Fruit fly (Drosophila melanogaster) whole organism, embryonic: Measurements from ENCODE around the gene CG14694.

Experiments used
- CG10979 ChIP-seq: fragments of 200-800 bp; sonication (Bioruptor generic); optimal IDR thresholded peaks from 2 replicates; lab custom pipeline; 2018; ENCODE audit warnings: missing biosample characterization, mild to moderate bottlenecking, missing genetic modification characterization, moderate library complexity
- CG12769 ChIP-seq: fragments of 200-800 bp; sonication (Bioruptor generic); optimal IDR thresholded peaks from 2 replicates; lab custom pipeline; 2019; ENCODE audit warnings: missing biosample characterization, mild to moderate bottlenecking, missing genetic modification characterization, moderate library complexity
- CG14050 ChIP-seq: fragments of 200-800 bp; sonication (Bioruptor generic); IDR thresholded peaks from 3 replicates; pipeline ENCODE4 v1.3.6; 2022; ENCODE audit warnings: missing biosample characterization, missing genetic modification characterization
- CG1647 ChIP-seq: fragments of 200-800 bp; sonication (Bioruptor generic); optimal IDR thresholded peaks from 3 replicates; lab custom pipeline; 2016; ENCODE audit warnings: missing biosample characterization, missing genetic modification characterization
- CG17328 ChIP-seq: fragments of 200-800 bp; sonication (Bioruptor generic); IDR thresholded peaks from 2 replicates; pipeline ENCODE4 v1.3.6; 2022; ENCODE audit warnings: missing biosample characterization, missing genetic modification characterization
- CG17612 ChIP-seq: fragments of 200-800 bp; sonication (Bioruptor generic); IDR thresholded peaks from 2 replicates; pipeline ENCODE4 v1.3.6; 2022; ENCODE audit warnings: missing biosample characterization, missing genetic modification characterization
- CG18011 ChIP-seq: fragments of 200-800 bp; sonication (Bioruptor generic); optimal IDR thresholded peaks from 2 replicates; lab custom pipeline; 2017; ENCODE audit warnings: missing biosample characterization, missing genetic modification characterization, mild to moderate bottlenecking, moderate library complexity, missing genotype
- CG2129 ChIP-seq: fragments of 200-800 bp; sonication (Bioruptor generic); IDR thresholded peaks from 2 replicates; pipeline ENCODE4 v1.3.6; 2022; ENCODE audit warnings: missing biosample characterization, missing genetic modification characterization; ENCODE audit not compliant: partially characterized antibody
- CG2678 ChIP-seq: fragments of 200-800 bp; sonication (Bioruptor generic); optimal IDR thresholded peaks from 3 replicates; lab custom pipeline; 2019; ENCODE audit warnings: missing biosample characterization, mild to moderate bottlenecking, missing genetic modification characterization, moderate library complexity
- CG31441 ChIP-seq: fragments of 200-800 bp; sonication (Bioruptor generic); IDR thresholded peaks from 2 replicates; pipeline ENCODE4 v1.3.6; 2022; ENCODE audit warnings: missing biosample characterization, missing genetic modification characterization
- CG33213 ChIP-seq: fragments of 200-800 bp; sonication (Bioruptor generic); optimal IDR thresholded peaks from 3 replicates; lab custom pipeline; 2016; ENCODE audit warnings: missing biosample characterization, missing genetic modification characterization
- CG3407 ChIP-seq: fragments of 200-800 bp; sonication (Bioruptor generic); optimal IDR thresholded peaks from 2 replicates; lab custom pipeline; 2018; ENCODE audit warnings: missing biosample characterization, mild to moderate bottlenecking, missing genetic modification characterization
- CG34224 ChIP-seq: fragments of 200-800 bp; sonication (Bioruptor generic); IDR thresholded peaks from 3 replicates; pipeline ENCODE4 v1.3.6; 2022; ENCODE audit warnings: missing biosample characterization, missing genetic modification characterization; ENCODE audit not compliant: partially characterized antibody
- CG34376 ChIP-seq: fragments of 200-800 bp; sonication (Bioruptor generic); optimal IDR thresholded peaks from 2 replicates; lab custom pipeline; 2018; ENCODE audit warnings: missing biosample characterization, mild to moderate bottlenecking, missing genetic modification characterization
- CG7556 ChIP-seq: fragments of 200-800 bp; sonication (Bioruptor generic); optimal IDR thresholded peaks from 2 replicates; lab custom pipeline; 2017; ENCODE audit warnings: missing biosample characterization, mild to moderate bottlenecking, missing genetic modification characterization
- CG8281 ChIP-seq: fragments of 200-800 bp; sonication (Bioruptor generic); optimal IDR thresholded peaks from 2 replicates; lab custom pipeline; 2018; ENCODE audit warnings: missing biosample characterization, mild to moderate bottlenecking, missing genetic modification characterization, moderate library complexity
- CG9797 ChIP-seq: fragments of 200-800 bp; sonication (Bioruptor generic); optimal IDR thresholded peaks from 3 replicates; lab custom pipeline; 2018; ENCODE audit warnings: missing biosample characterization, mild to moderate bottlenecking, missing genetic modification characterization
- Doc3 ChIP-seq: fragments of 200-800 bp; sonication (Bioruptor generic); IDR thresholded peaks from 3 replicates; pipeline ENCODE4 v1.3.6; 2022; ENCODE audit warnings: missing biosample characterization, missing genetic modification characterization; ENCODE audit not compliant: partially characterized antibody
- Dp ChIP-seq: fragments of 200-800 bp; sonication (Bioruptor generic); optimal IDR thresholded peaks from 2 replicates; lab custom pipeline; 2018; ENCODE audit warnings: missing biosample characterization, mild to moderate bottlenecking, missing genetic modification characterization, moderate library complexity
- Ets65A ChIP-seq: fragments of 200-800 bp; sonication (Bioruptor generic); peaks from one replicate; lab custom pipeline; 2016; ENCODE audit warnings: missing biosample characterization, missing genetic modification characterization
- Fer3 ChIP-seq: fragments of 200-800 bp; sonication (Bioruptor generic); optimal IDR thresholded peaks from 2 replicates; lab custom pipeline; 2018; ENCODE audit warnings: missing biosample characterization, mild to moderate bottlenecking, missing genetic modification characterization, moderate library complexity
- Gug ChIP-seq: fragments of 200-800 bp; sonication (Bioruptor generic); IDR thresholded peaks from 4 replicates; pipeline ENCODE4 v1.3.6; 2022; ENCODE audit warnings: missing biosample characterization, missing genetic modification characterization
- Hey ChIP-seq: fragments of 200-800 bp; sonication (Bioruptor generic); optimal IDR thresholded peaks from 3 replicates; lab custom pipeline; 2018; ENCODE audit warnings: missing biosample characterization, mild to moderate bottlenecking, missing genetic modification characterization
- Hmr ChIP-seq: fragments of 200-800 bp; sonication (Bioruptor generic); optimal IDR thresholded peaks from 3 replicates; lab custom pipeline; 2017; ENCODE audit warnings: mild to moderate bottlenecking, missing biosample characterization, missing genetic modification reagents, missing genetic modification characterization
- Hsf ChIP-seq: fragments of 200-800 bp; sonication (Bioruptor generic); optimal IDR thresholded peaks from 3 replicates; lab custom pipeline; 2016; ENCODE audit warnings: missing biosample characterization, missing genetic modification characterization
- Myb ChIP-seq: fragments of 200-800 bp; sonication (Bioruptor generic); optimal IDR thresholded peaks from 2 replicates; lab custom pipeline; 2016; ENCODE audit warnings: missing biosample characterization, missing genetic modification characterization
- Nf-YC ChIP-seq: fragments of 200-800 bp; optimal IDR thresholded peaks from 3 replicates; lab custom pipeline; 2019; ENCODE audit warnings: missing biosample characterization, mild to moderate bottlenecking, missing genetic modification characterization, moderate library complexity
- Oli ChIP-seq: fragments of 200-800 bp; sonication (Bioruptor generic); optimal IDR thresholded peaks from 2 replicates; lab custom pipeline; 2018; ENCODE audit warnings: missing biosample characterization, mild to moderate bottlenecking, missing genetic modification characterization, moderate library complexity
- Rfx ChIP-seq: fragments of 200-800 bp; sonication (Bioruptor generic); IDR thresholded peaks from 2 replicates; pipeline ENCODE4 v1.3.6; 2022; ENCODE audit warnings: missing biosample characterization, missing genetic modification characterization
- Scr ChIP-seq: fragments of 200-800 bp; sonication (Bioruptor generic); IDR thresholded peaks from 2 replicates; pipeline ENCODE4 v1.3.6; 2022; ENCODE audit warnings: missing biosample characterization, missing genetic modification characterization; ENCODE audit not compliant: partially characterized antibody
- bigmax ChIP-seq: fragments of 200-800 bp; sonication (Bioruptor generic); optimal IDR thresholded peaks from 2 replicates; lab custom pipeline; 2018; ENCODE audit warnings: missing biosample characterization, mild to moderate bottlenecking, missing genetic modification characterization
- bowl ChIP-seq: fragments of 200-800 bp; sonication (Bioruptor generic); IDR thresholded peaks from 2 replicates; pipeline ENCODE4 v1.3.6; 2022; ENCODE audit warnings: missing biosample characterization, missing genetic modification characterization
- br ChIP-seq: fragments of >200 bp; optimal IDR thresholded peaks from 2 replicates; lab custom pipeline; 2017
- bsh ChIP-seq, 2 experiments: fragments of 200-800 bp; sonication (Bioruptor generic); optimal IDR thresholded peaks; 2 replicates each; lab custom pipeline; 2017 to 2018; ENCODE audit warnings: mild to moderate bottlenecking in 2 of 2, missing biosample characterization in 2 of 2, missing genetic modification characterization in 2 of 2, moderate library complexity in 1 of 2
- btn ChIP-seq: fragments of 200-800 bp; sonication (Bioruptor generic); optimal IDR thresholded peaks from 2 replicates; lab custom pipeline; 2016; ENCODE audit warnings: missing biosample characterization, missing genetic modification characterization
- crc ChIP-seq: fragments of 200-800 bp; sonication (Bioruptor generic); optimal IDR thresholded peaks from 2 replicates; lab custom pipeline; 2016; ENCODE audit warnings: missing biosample characterization, missing genetic modification characterization
- emc ChIP-seq: fragments of 200-800 bp; sonication (Bioruptor generic); optimal IDR thresholded peaks from 2 replicates; lab custom pipeline; 2016; ENCODE audit warnings: missing biosample characterization, missing genetic modification characterization
- eyg ChIP-seq: fragments of 200-800 bp; sonication (Bioruptor generic); optimal IDR thresholded peaks from 3 replicates; lab custom pipeline; 2016; ENCODE audit warnings: missing biosample characterization, missing genetic modification characterization
- gem ChIP-seq: fragments of 200-800 bp; sonication (Bioruptor generic); optimal IDR thresholded peaks from 2 replicates; lab custom pipeline; 2019; ENCODE audit warnings: missing biosample characterization, mild to moderate bottlenecking, missing genetic modification characterization, moderate library complexity
- gsb ChIP-seq: fragments of 200-800 bp; sonication (Bioruptor generic); IDR thresholded peaks from 2 replicates; pipeline ENCODE4 v1.3.6; 2022; ENCODE audit warnings: missing biosample characterization, missing genetic modification characterization
- h ChIP-seq: fragments of >200 bp; optimal IDR thresholded peaks from 2 replicates; lab custom pipeline; 2017
- ham ChIP-seq: fragments of 200-800 bp; sonication (Bioruptor generic); IDR thresholded peaks from 2 replicates; pipeline ENCODE4 v1.3.6; 2022; ENCODE audit warnings: missing biosample characterization, missing genetic modification characterization
- pho ChIP-seq: fragments of 200-800 bp; sonication (Bioruptor generic); optimal IDR thresholded peaks from 2 replicates; lab custom pipeline; 2016; ENCODE audit warnings: missing biosample characterization, missing genetic modification characterization
- prd ChIP-seq, 3 experiments: fragments of >200 bp in 2 of 3; fragments of 200-800 bp in 1 of 3; sonication (Bioruptor generic) in 1 of 3; optimal IDR thresholded peaks in 2 of 3; IDR thresholded peaks in 1 of 3; 2 replicates in 2 of 3; 3 replicates in 1 of 3; pipeline versions ENCODE4 v1.3.6 to Lab custom; 2017 to 2022; ENCODE audit warnings: missing biosample characterization in 1 of 3, missing genetic modification characterization in 1 of 3
- sens ChIP-seq: fragments of 200-800 bp; sonication (Bioruptor generic); peaks from one replicate; lab custom pipeline; 2016; ENCODE audit warnings: missing biosample characterization, missing genetic modification characterization
- sim ChIP-seq: fragments of 200-800 bp; sonication (Bioruptor generic); IDR thresholded peaks from 2 replicates; pipeline ENCODE4 v1.3.6; 2022; ENCODE audit warnings: missing biosample characterization, missing genetic modification characterization
- sqz ChIP-seq: fragments of 200-800 bp; sonication (Bioruptor generic); optimal IDR thresholded peaks from 3 replicates; lab custom pipeline; 2018; ENCODE audit warnings: missing biosample characterization, mild to moderate bottlenecking, missing genetic modification characterization
- sr ChIP-seq: fragments of 200-800 bp; sonication (Bioruptor generic); IDR thresholded peaks from 3 replicates; pipeline ENCODE4 v1.3.6; 2022; ENCODE audit warnings: missing biosample characterization, missing genetic modification characterization
- ssp ChIP-seq: fragments of 200-800 bp; sonication (Bioruptor generic); IDR thresholded peaks from 2 replicates; pipeline ENCODE4 v1.3.6; 2022; ENCODE audit warnings: missing biosample characterization, missing genetic modification characterization
- stwl ChIP-seq: fragments of 200-800 bp; sonication (Bioruptor generic); optimal IDR thresholded peaks from 3 replicates; lab custom pipeline; 2018; ENCODE audit warnings: missing biosample characterization, mild to moderate bottlenecking, missing genetic modification characterization, moderate library complexity
- trh ChIP-seq: fragments of 200-800 bp; sonication (Bioruptor generic); optimal IDR thresholded peaks from 2 replicates; lab custom pipeline; 2016; ENCODE audit warnings: missing biosample characterization, missing genetic modification characterization

CG14694 gene

DNA sequence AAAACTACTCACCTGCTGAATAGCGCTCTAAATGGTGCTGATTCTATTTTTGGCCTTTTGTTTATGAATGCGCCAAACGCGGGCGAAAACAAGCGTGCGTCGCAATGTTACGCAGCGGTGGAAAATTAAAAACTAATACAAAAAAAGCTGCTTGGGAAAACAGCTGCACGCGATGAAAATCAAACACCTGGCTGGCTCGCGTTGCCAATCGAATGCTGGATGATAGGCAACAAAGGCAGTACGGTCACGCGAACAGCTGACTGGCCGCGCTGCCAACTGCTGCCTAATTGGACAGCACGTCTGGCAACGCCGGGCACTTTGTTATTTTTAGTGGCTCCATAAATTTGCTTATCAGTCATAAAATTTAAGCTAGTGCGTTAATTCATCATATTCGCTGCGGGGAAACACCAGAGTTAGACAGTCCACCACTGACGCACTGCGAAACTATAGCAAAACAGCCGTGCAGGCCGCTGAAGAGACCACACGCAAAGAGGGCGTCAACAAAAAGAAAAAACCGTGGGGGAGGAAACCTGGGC lies 8.9 kb upstream of the CG14694 start, which contains the start of the genes SelR and Tsp86D (continued):
- TF ChIP-seq Dp (GFP tag; lab: Kevin White, UChicago) (peak; percentile 36), gsb (GFP tag; lab: Robert Waterston, UW) (no peak), CG8281 (tag; lab: Kevin White, UChicago) (no peak), Nf-YC (peak; percentile 66), Doc3 (GFP tag; lab: Robert Waterston, UW) (peak; percentile 40; the same call in 2 of the 3 replicates), bowl (GFP tag; lab: Robert Waterston, UW) (no peak), Oli (tag; lab: Kevin White, UChicago) (no peak), CG1647 (GFP tag; lab: Kevin White, UChicago) (no peak), CG7556 (no peak), CG12769 (tag; lab: Kevin White, UChicago) (peak; percentile 15), br (lab: Kevin White, UChicago) (no peak), Hmr (peak; percentile 67), Hey (tag; lab: Kevin White, UChicago) (no peak), btn (GFP tag; lab: Kevin White, UChicago) (no peak), bsh (GFP tag; optimal IDR thresholded peaks at IDR 0.05; lab: Kevin White, UChicago) (no peak), h (lab: Kevin White, UChicago) (no peak), Rfx (GFP tag; lab: Robert Waterston, UW) (peak; percentile 49; the same call in 1 of the 2 replicates), CG2678 (tag; lab: Kevin White, UChicago) (peak; percentile 43), Scr (GFP tag; lab: Robert Waterston, UW) (peak; percentile 68), CG34224 (peak; percentile 73; the same call in 2 of the 3 replicates), eyg (GFP tag; lab: Kevin White, UChicago) (no peak), prd (optimal IDR thresholded peaks at IDR 0.05; lab: Kevin White, UChicago) (no peak), prd (GFP tag; IDR thresholded peaks at IDR 0.05; lab: Robert Waterston, UW) (no peak), CG34376 (GFP tag; lab: Kevin White, UChicago) (peak; percentile 89), gem (tag; lab: Kevin White, UChicago) (no peak), Fer3 (peak; percentile 36), sqz (GFP tag; lab: Kevin White, UChicago) (peak; percentile 80), Gug (GFP tag; lab: Robert Waterston, UW) (no peak), trh (no peak), sim (GFP tag; lab: Robert Waterston, UW) (no peak), CG31441 (GFP tag; lab: Robert Waterston, UW) (peak; percentile 52; the same call in 1 of the 2 replicates), CG9797 (GFP tag; lab: Kevin White, UChicago) (peak; percentile 95), ssp (GFP tag; lab: Robert Waterston, UW) (no peak), pho (GFP tag; lab: Kevin White, UChicago) (peak; percentile 22), ham (GFP tag; lab: Robert Waterston, UW) (no peak), CG14050 (GFP tag; lab: Robert Waterston, UW) (no peak), CG2129 (GFP tag; lab: Robert Waterston, UW) (0 out of 2 replicates have a peak, but pooled peaks have one; percentile 21), sr (GFP tag; lab: Robert Waterston, UW) (no peak), sens (GFP tag; lab: Kevin White, UChicago) (peak; percentile 20), CG3407 (no peak), Hsf (GFP tag; lab: Kevin White, UChicago) (no peak), CG17612 (GFP tag; lab: Robert Waterston, UW) (no peak), bigmax (GFP tag; lab: Kevin White, UChicago) (no peak), CG33213 (GFP tag; lab: Kevin White, UChicago) (peak; percentile 27), CG18011 (no peak), stwl (tag; lab: Kevin White, UChicago) (peak; percentile 75), emc (GFP tag; lab: Kevin White, UChicago) (no peak), Myb (GFP tag; lab: Kevin White, UChicago) (no peak), CG10979 (tag; lab: Kevin White, UChicago) (peak; percentile 24), CG17328 (GFP tag; lab: Robert Waterston, UW) (no peak), crc (GFP tag; lab: Kevin White, UChicago) (no peak), Ets65A (no peak)
